Worm (Caenorhabditis elegans): ENCODE results near the gene E02A10.3.

Gene E02A10.3

ce11 chrV:12533635-12534150 lies 45.7 kb upstream of the E02A10.3 start:
- TF ChIP-seq Y67H2A.10 (GFP tag; conservative IDR thresholded peaks at IDR 0.05) = no peak
- peak; percentile 7 for TF ChIP-seq nhr-80 (tag; optimal IDR thresholded peaks at IDR 0.05)

ce11 chrV:12534941-12535340 lies 44.5 kb upstream of the E02A10.3 start:
- TF ChIP-seq nhr-27 (tag; optimal IDR thresholded peaks at IDR 0.05) (no peak), rcor-1 (GFP tag; IDR thresholded peaks at IDR 0.05) (no peak), mel-28 (tag; optimal IDR thresholded peaks at IDR 0.05; ENCODE audit: borderline replicate concordance) (no peak), madf-6 (GFP tag; IDR thresholded peaks at IDR 0.05) (no peak), zfh-2 (GFP tag; conservative IDR thresholded peaks at IDR 0.05) (no peak), K11D2.4 (GFP tag; IDR thresholded peaks at IDR 0.05) (no peak), pbrm-1 (GFP tag; IDR thresholded peaks at IDR 0.05) (no peak), ztf-25 (GFP tag; IDR thresholded peaks at IDR 0.05) (no peak), unc-130 (GFP tag; optimal IDR thresholded peaks at IDR 0.05) (no peak), fkh-3 (tag; optimal IDR thresholded peaks at IDR 0.05) (no peak), lin-54 (GFP tag; optimal IDR thresholded peaks at IDR 0.05) (no peak), egl-44 (GFP tag; IDR thresholded peaks at IDR 0.05) (no peak), lsl-1 (GFP tag; optimal IDR thresholded peaks at IDR 0.05) (no peak), madf-8 (GFP tag; conservative IDR thresholded peaks at IDR 0.05) (no peak), Y95B8A.8 (GFP tag; IDR thresholded peaks at IDR 0.05) (no peak), nhr-90 (tag; optimal IDR thresholded peaks at IDR 0.05) (no peak)

- no peak for TF ChIP-seq sptf-2 (GFP tag; optimal IDR thresholded peaks at IDR 0.05)
Measured at ce11 chrV:12536409-12537038, 42.9 kb upstream of the E02A10.3 start.

ce11 chrV:12537505-12537904 lies 41.9 kb upstream of the E02A10.3 start:
- TF ChIP-seq egl-44 (GFP tag; IDR thresholded peaks at IDR 0.05) (no peak), atf-7 (tag; optimal IDR thresholded peaks at IDR 0.05) (no peak), nfya-2 (GFP tag; IDR thresholded peaks at IDR 0.05) (no peak), ceh-40 (GFP tag; IDR thresholded peaks at IDR 0.05) (no peak), cebp-1 (GFP tag; IDR thresholded peaks at IDR 0.05) (no peak), cebp-1 (tag; optimal IDR thresholded peaks at IDR 0.05) (no peak), mxl-1 (tag; optimal IDR thresholded peaks at IDR 0.05) (no peak), ztf-26 (tag; optimal IDR thresholded peaks at IDR 0.05) (no peak), zfh-2 (GFP tag; conservative IDR thresholded peaks at IDR 0.05) (no peak), fkh-3 (tag; optimal IDR thresholded peaks at IDR 0.05) (no peak), ceh-91 (GFP tag; IDR thresholded peaks at IDR 0.05) (no peak), akir-1 (GFP tag; optimal IDR thresholded peaks at IDR 0.05) (no peak), tbx-9 (tag; optimal IDR thresholded peaks at IDR 0.05; ENCODE audit: borderline replicate concordance) (no peak)

ce11 chrV:12538984-12539852 lies 40.2 kb upstream of the E02A10.3 start:
- TF ChIP-seq madf-3 (GFP tag; IDR thresholded peaks at IDR 0.05) (no peak), xnd-1 (tag; optimal IDR thresholded peaks at IDR 0.05) (no peak), fkh-3 (tag; optimal IDR thresholded peaks at IDR 0.05) (no peak), hrde-1 (tag; optimal IDR thresholded peaks at IDR 0.05; ENCODE audit: borderline replicate concordance) (no peak), ceh-79 (tag; optimal IDR thresholded peaks at IDR 0.05) (no peak), lin-35 (GFP tag; optimal IDR thresholded peaks at IDR 0.05) (no peak), ztf-22 (GFP tag; optimal IDR thresholded peaks at IDR 0.05) (no peak), lsy-27 (tag; optimal IDR thresholded peaks at IDR 0.05; ENCODE audit: borderline replicate concordance, insufficient read depth) (no peak), nfya-2 (GFP tag; IDR thresholded peaks at IDR 0.05) (no peak), tbx-9 (tag; optimal IDR thresholded peaks at IDR 0.05; ENCODE audit: borderline replicate concordance) (no peak), ztf-28 (GFP tag; IDR thresholded peaks at IDR 0.05) (no peak), T26A5.8 (tag; optimal IDR thresholded peaks at IDR 0.05) (no peak), Y79H2A.3 (GFP tag; conservative IDR thresholded peaks at IDR 0.05) (no peak), B0261.1 (tag; optimal IDR thresholded peaks at IDR 0.05) (no peak), F22D6.2 (tag; optimal IDR thresholded peaks at IDR 0.05) (no peak)

All from whole organism, young adult.